Worm (Caenorhabditis elegans): ENCODE results near the gene utx-1.

ce11 chrX:8592881-8593280 lies 35.9 kb downstream of the utx-1 start, which contains the start of gene nlp-7:
- TF ChIP-seq dao-5 (tag; optimal IDR thresholded peaks at IDR 0.05) (no peak), him-1 (tag; optimal IDR thresholded peaks at IDR 0.05) (no peak), W03F9.2 (tag; optimal IDR thresholded peaks at IDR 0.05) (no peak)
